Fruit fly (Drosophila melanogaster): ENCODE measurements around the gene Gfrl.

The Gfrl gene

dm6 chr3R:20360008-20360407 is 124.4 kb downstream of the Gfrl start, which contains the start of gene MtnC:
Gene MtnC (plus strand): TSS chr3R:20360308.
- TF ChIP-seq bab1 (GFP tag; optimal IDR thresholded peaks at IDR 0.05) (no peak), toe (GFP tag; optimal IDR thresholded peaks at IDR 0.05) (no peak), CG7101 (tag; optimal IDR thresholded peaks at IDR 0.05) (peak; percentile 35), Hr96 (GFP tag; optimal IDR thresholded peaks at IDR 0.05) (no peak), kay (GFP tag; ENCODE audit: borderline replicate concordance) (peak; percentile 21)

- TF ChIP-seq bab1 (GFP tag; optimal IDR thresholded peaks at IDR 0.05), result no peak
- no peak for TF ChIP-seq CG1620 (GFP tag; optimal IDR thresholded peaks at IDR 0.05)
- no peak for TF ChIP-seq ovo (GFP tag; optimal IDR thresholded peaks at IDR 0.05)
- no peak for TF ChIP-seq kay (GFP tag; ENCODE audit: borderline replicate concordance)
- TF ChIP-seq pad (GFP tag; optimal IDR thresholded peaks at IDR 0.05), result no peak
- TF ChIP-seq CG7101 (tag; optimal IDR thresholded peaks at IDR 0.05), result no peak
- no peak for TF ChIP-seq CG5204 (GFP tag; optimal IDR thresholded peaks at IDR 0.05)
- TF ChIP-seq CG14711 (tag; optimal IDR thresholded peaks at IDR 0.05), result no peak
- TF ChIP-seq CG12768 (GFP tag; optimal IDR thresholded peaks at IDR 0.05), result no peak
- no peak for TF ChIP-seq CG7045 (GFP tag; optimal IDR thresholded peaks at IDR 0.05)
- no peak for TF ChIP-seq CG11617 (GFP tag; optimal IDR thresholded peaks at IDR 0.05)
- TF ChIP-seq toe (GFP tag; optimal IDR thresholded peaks at IDR 0.05), result no peak
- TF ChIP-seq Clk (GFP tag; optimal IDR thresholded peaks at IDR 0.05), result no peak
These were observed 134.1 kb downstream of the Gfrl start for dm6 chr3R:20350278-20350677.

dm6 chr3R:20346903-20347302 is 137.5 kb downstream of the Gfrl start:
- TF ChIP-seq Hr96 (GFP tag; optimal IDR thresholded peaks at IDR 0.05), result no peak
- TF ChIP-seq toe (GFP tag; optimal IDR thresholded peaks at IDR 0.05), result no peak
- no peak for TF ChIP-seq Crg-1 (GFP tag; optimal IDR thresholded peaks at IDR 0.05)
- TF ChIP-seq kay (GFP tag; ENCODE audit: borderline replicate concordance), result no peak
- TF ChIP-seq Clk (GFP tag; optimal IDR thresholded peaks at IDR 0.05), result no peak
- TF ChIP-seq CG14711 (tag; optimal IDR thresholded peaks at IDR 0.05), result no peak
- TF ChIP-seq CG11617 (GFP tag; optimal IDR thresholded peaks at IDR 0.05), result no peak
- TF ChIP-seq bab1 (GFP tag; optimal IDR thresholded peaks at IDR 0.05), result no peak

- TF ChIP-seq CG12768 (GFP tag; optimal IDR thresholded peaks at IDR 0.05), result no peak
- TF ChIP-seq toe (GFP tag; optimal IDR thresholded peaks at IDR 0.05), result no peak
- no peak for TF ChIP-seq ovo (GFP tag; optimal IDR thresholded peaks at IDR 0.05)
- no peak for TF ChIP-seq Crg-1 (GFP tag; optimal IDR thresholded peaks at IDR 0.05)
- TF ChIP-seq bab1 (GFP tag; optimal IDR thresholded peaks at IDR 0.05), result no peak
- no peak for TF ChIP-seq CG7101 (tag; optimal IDR thresholded peaks at IDR 0.05)
- TF ChIP-seq CG11617 (GFP tag; optimal IDR thresholded peaks at IDR 0.05), result no peak
- no peak for TF ChIP-seq CG1620 (GFP tag; optimal IDR thresholded peaks at IDR 0.05)
- TF ChIP-seq cic (GFP tag; optimal IDR thresholded peaks at IDR 0.05), result no peak
These were observed 145.7 kb downstream of the Gfrl start, which contains the start of gene Ir92a for dm6 chr3R:20338673-20339072. Gene Ir92a (plus strand): TSS chr3R:20338973.

- TF ChIP-seq Clk (GFP tag; optimal IDR thresholded peaks at IDR 0.05) (no peak), cic (GFP tag; optimal IDR thresholded peaks at IDR 0.05) (no peak), cnc (optimal IDR thresholded peaks at IDR 0.05) (no peak), bab1 (GFP tag; optimal IDR thresholded peaks at IDR 0.05) (no peak), CG11617 (GFP tag; optimal IDR thresholded peaks at IDR 0.05) (no peak), CG7101 (tag; optimal IDR thresholded peaks at IDR 0.05) (no peak), pad (GFP tag; optimal IDR thresholded peaks at IDR 0.05) (no peak), toe (GFP tag; optimal IDR thresholded peaks at IDR 0.05) (no peak), ovo (GFP tag; optimal IDR thresholded peaks at IDR 0.05) (no peak), CG12768 (GFP tag; optimal IDR thresholded peaks at IDR 0.05) (no peak)
These were observed 151.7 kb downstream of the Gfrl start for dm6 chr3R:20332688-20333087.
